Worm (Caenorhabditis elegans): ENCODE data around the gene far-1.

The far-1 gene

DNA sequence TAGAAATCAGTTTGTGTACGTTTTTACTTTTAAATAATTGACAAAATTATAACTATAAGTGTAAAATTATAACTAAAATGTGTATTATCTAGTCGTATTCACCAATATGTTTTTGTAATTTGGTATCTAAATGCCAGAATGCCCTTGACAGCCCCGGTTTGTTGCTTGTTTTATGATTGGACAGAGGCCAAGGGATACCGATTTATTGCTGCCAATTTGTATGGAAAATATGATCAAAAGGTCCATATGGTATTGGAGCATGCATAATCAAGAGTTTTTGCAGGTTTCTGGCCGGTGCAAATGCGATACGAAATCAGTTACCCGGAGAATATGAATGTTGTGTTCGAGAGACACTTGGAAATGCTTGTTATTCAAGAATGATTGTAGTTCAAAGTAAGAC lies 34.8 kb upstream of the far-1 start:
- no peak for TF ChIP-seq K11D2.4 (GFP tag; IDR thresholded peaks at IDR 0.05)
- no peak for TF ChIP-seq nhr-90 (tag; optimal IDR thresholded peaks at IDR 0.05)
- TF ChIP-seq tbp1 (GFP tag; optimal IDR thresholded peaks at IDR 0.05) = no peak
- TF ChIP-seq let-607 (tag; optimal IDR thresholded peaks at IDR 0.05) = no peak
- TF ChIP-seq unc-62 (GFP tag; optimal IDR thresholded peaks at IDR 0.05) = no peak
- no peak for TF ChIP-seq ZK185.1 (tag; optimal IDR thresholded peaks at IDR 0.05; ENCODE audit: poor library complexity, severe bottlenecking)

DNA sequence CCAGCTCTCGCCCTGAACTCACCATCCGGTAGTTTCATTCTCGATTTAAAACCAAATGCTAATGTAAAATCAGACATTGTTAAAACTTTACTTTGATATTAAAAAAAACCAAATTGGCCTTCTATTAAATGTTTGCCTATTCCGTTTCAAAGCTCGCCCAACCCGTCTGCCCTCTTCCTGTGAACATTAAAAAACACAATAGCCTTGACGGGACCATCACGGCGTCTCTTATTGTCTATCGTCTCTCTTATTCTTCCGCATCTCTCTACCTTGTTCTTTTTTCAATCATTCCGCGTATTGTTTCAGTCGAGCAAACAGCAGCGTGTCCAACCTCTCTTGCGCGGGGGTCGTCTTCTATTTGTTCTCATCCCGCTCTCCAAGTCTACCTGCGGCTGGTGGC lies 33.7 kb upstream of the far-1 start, which contains the start of gene ZK512.1:
ZK512.1 (plus strand) TSS at position 301 of the 400 bp plus-strand sequence.
- TF ChIP-seq nhr-90 (tag; optimal IDR thresholded peaks at IDR 0.05) (no peak), F57A8.1 (GFP tag; optimal IDR thresholded peaks at IDR 0.05) (no peak), nhr-27 (tag; optimal IDR thresholded peaks at IDR 0.05) (no peak), hmg-1.2 (GFP tag; IDR thresholded peaks at IDR 0.05) (no peak), Y56A3A.18 (GFP tag; IDR thresholded peaks at IDR 0.05) (no peak), D2030.7 (GFP tag; IDR thresholded peaks at IDR 0.05) (no peak), rec-8 (tag; optimal IDR thresholded peaks at IDR 0.05) (no peak), madf-6 (GFP tag; IDR thresholded peaks at IDR 0.05) (no peak), F33H1.4 (GFP tag; IDR thresholded peaks at IDR 0.05) (no peak), ZK185.1 (tag; optimal IDR thresholded peaks at IDR 0.05; ENCODE audit: poor library complexity, severe bottlenecking) (no peak), unc-130 (GFP tag; optimal IDR thresholded peaks at IDR 0.05) (no peak), attf-6 (GFP tag; IDR thresholded peaks at IDR 0.05) (no peak), mxl-1 (tag; optimal IDR thresholded peaks at IDR 0.05) (no peak), sea-2 (GFP tag; IDR thresholded peaks at IDR 0.05) (no peak)

DNA sequence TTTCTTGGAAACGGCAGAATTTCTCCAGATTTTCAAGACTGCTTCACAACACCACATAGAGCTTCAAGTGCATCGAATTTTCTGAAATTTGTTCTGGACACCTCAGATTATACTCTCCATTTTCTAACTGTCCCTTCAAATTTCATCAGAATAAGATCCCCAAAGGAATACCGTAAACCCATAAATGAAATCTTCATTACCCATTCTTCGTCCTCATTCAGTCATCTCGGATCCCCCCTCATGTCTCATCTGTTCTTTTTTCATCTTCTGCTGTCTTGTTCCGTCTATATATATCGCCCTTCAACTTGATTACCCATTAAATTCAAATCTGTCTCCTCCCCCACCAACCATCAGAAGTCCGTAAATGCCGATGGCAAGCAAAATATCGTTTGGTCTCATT lies 33.1 kb upstream of the far-1 start:
- TF ChIP-seq ccch-3 (GFP tag; optimal IDR thresholded peaks at IDR 0.05) = no peak
- TF ChIP-seq hmg-20 (GFP tag; IDR thresholded peaks at IDR 0.05) = no peak
- no peak for TF ChIP-seq bed-1 (GFP tag; IDR thresholded peaks at IDR 0.05)
- TF ChIP-seq pbrm-1 (GFP tag; IDR thresholded peaks at IDR 0.05) = no peak
- TF ChIP-seq tbp1 (GFP tag; optimal IDR thresholded peaks at IDR 0.05) = no peak
- no peak for TF ChIP-seq atf-7 (tag; optimal IDR thresholded peaks at IDR 0.05)
- TF ChIP-seq cebp-1 (GFP tag; IDR thresholded peaks at IDR 0.05) = no peak
- TF ChIP-seq cebp-1 (tag; optimal IDR thresholded peaks at IDR 0.05) = no peak
- no peak for TF ChIP-seq rpc-1 (optimal IDR thresholded peaks at IDR 0.05)
- TF ChIP-seq rpc-1 (tag; optimal IDR thresholded peaks at IDR 0.05) = no peak
- no peak for TF ChIP-seq sdz-38 (tag; optimal IDR thresholded peaks at IDR 0.05)
- TF ChIP-seq F37B4.10 (GFP tag; IDR thresholded peaks at IDR 0.05) = no peak

DNA sequence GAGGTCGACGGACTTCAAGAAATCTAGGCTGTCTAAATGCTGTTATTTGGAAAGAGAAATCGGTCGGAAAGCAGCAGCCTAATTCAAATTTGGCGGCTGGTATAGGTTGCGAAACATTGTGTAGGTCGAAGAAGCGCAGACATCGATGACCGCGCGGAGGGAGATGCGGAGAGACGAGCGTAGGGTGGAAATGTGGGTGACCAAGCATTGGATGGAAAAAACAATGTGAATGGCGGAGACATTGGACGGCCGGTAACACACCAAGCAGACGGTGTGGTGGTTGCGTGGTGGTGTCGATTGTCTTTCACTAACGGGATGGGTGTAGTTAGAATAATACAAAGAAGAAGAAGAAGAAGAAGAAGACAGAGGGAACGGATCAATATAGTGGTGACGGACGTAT lies 31.5 kb upstream of the far-1 start:
- TF ChIP-seq K12H6.12 (tag; optimal IDR thresholded peaks at IDR 0.05) (no peak), hmg-1.2 (GFP tag; IDR thresholded peaks at IDR 0.05) (peak; percentile 35; the same call in 1 of the 2 replicates)

DNA sequence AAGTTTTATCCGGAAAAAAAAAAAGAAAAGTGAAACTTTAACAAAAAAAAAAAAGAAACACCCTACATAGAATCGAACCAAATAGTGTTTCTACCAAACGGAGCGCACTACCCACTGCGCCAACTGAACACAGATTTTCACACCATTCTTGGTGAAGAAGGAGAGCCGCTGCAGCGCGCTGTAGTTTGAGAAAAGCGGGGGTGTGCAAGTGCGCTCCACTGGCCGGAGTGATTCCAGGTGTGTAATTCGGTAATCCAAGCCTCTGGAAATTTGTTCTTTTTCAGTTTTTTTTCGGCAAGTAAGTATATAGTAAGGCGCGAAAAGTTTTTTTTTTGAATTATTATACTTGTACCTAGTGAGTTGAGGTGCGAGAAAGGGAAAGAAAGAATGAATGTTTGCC lies 29.9 kb upstream of the far-1 start:
- TF ChIP-seq mcd-1 (GFP tag; IDR thresholded peaks at IDR 0.05) (peak; percentile 96), egl-44 (GFP tag; IDR thresholded peaks at IDR 0.05) (peak; percentile 80), B0336.3 (GFP tag; IDR thresholded peaks at IDR 0.05) (peak; percentile 64; the same call in 1 of the 2 replicates), D2030.7 (GFP tag; IDR thresholded peaks at IDR 0.05) (peak; percentile 78), lsl-1 (GFP tag; optimal IDR thresholded peaks at IDR 0.05) (peak; percentile 14), cebp-2 (GFP tag; IDR thresholded peaks at IDR 0.05) (peak; percentile 77; the same call in 1 of the 2 replicates), hmg-20 (GFP tag; IDR thresholded peaks at IDR 0.05) (0 out of 2 replicates have a peak, but pooled peaks have one; percentile 51), Y79H2A.3 (GFP tag; conservative IDR thresholded peaks at IDR 0.05) (0 out of 2 replicates have a peak, but pooled peaks have one; percentile 36), Y56A3A.18 (GFP tag; IDR thresholded peaks at IDR 0.05) (peak; percentile 59; the same call in 1 of the 2 replicates), athp-1 (tag; optimal IDR thresholded peaks at IDR 0.05) (peak; percentile 3), ekl-4 (GFP tag; IDR thresholded peaks at IDR 0.05) (peak; percentile 80), B0019.2 (GFP tag; conservative IDR thresholded peaks at IDR 0.05) (peak; percentile 23; the same call in 1 of the 2 replicates), rpc-1 (optimal IDR thresholded peaks at IDR 0.05) (peak; percentile 33), rpc-1 (tag; optimal IDR thresholded peaks at IDR 0.05) (peak; percentile 66), nfyb-1 (GFP tag; IDR thresholded peaks at IDR 0.05) (peak; percentile 82; the same call in 1 of the 2 replicates), nhr-120 (GFP tag; IDR thresholded peaks at IDR 0.05) (0 out of 2 replicates have a peak, but pooled peaks have one; percentile 73), lin-26 (GFP tag; IDR thresholded peaks at IDR 0.05) (peak; percentile 85), madf-8 (GFP tag; conservative IDR thresholded peaks at IDR 0.05) (peak; percentile 29; the same call in 1 of the 2 replicates)
